Worm (Caenorhabditis elegans): Measurements from ENCODE around the gene W07G4.7.
A peak's percentile ranks its signal among the peaks of the same experiment; 100 is the strongest.

Gene W07G4.7

ce11 chrV:13008825-13009224 is 25.7 kb downstream of the W07G4.7 start, which contains the start of gene F15B9.10:
TSS of gene F15B9.10 (minus strand) at chrV:13008925.
- TF ChIP-seq lir-3 (tag; optimal IDR thresholded peaks at IDR 0.05; ENCODE audit: poor library complexity) (no peak), aha-1 (tag; optimal IDR thresholded peaks at IDR 0.05) (no peak), ceh-82 (tag; optimal IDR thresholded peaks at IDR 0.05) (no peak), ceh-8 (GFP tag; optimal IDR thresholded peaks at IDR 0.05) (no peak), jun-1 (tag; optimal IDR thresholded peaks at IDR 0.05) (no peak), sox-4 (tag; optimal IDR thresholded peaks at IDR 0.05) (no peak), C34B4.2 (tag; optimal IDR thresholded peaks at IDR 0.05) (no peak), hpl-2 (GFP tag; optimal IDR thresholded peaks at IDR 0.05) (no peak), C04F5.9 (tag; optimal IDR thresholded peaks at IDR 0.05) (no peak), ets-5 (GFP tag; IDR thresholded peaks at IDR 0.05) (no peak), elt-3 (tag; optimal IDR thresholded peaks at IDR 0.05) (no peak)

DNA sequence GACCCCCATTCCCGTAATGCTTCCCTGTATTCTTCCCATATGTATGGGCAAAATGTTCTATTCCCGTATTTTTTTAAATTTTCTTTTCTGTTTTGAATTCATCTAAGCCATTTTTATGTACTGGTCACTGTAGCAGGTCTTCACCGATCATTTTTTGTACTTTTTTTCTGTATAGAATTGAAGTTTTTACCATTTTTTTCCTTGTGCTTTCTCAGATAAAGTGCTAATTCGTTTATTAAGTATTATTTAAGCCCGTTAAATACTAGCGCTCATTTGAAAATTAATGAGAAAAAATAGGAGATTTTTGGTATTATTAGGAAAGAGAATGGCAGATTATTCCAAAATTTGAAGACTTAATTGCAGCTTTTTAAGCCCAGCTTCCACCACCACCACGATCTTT is 27.8 kb downstream of the W07G4.7 start:
- TF ChIP-seq snu-23 (GFP tag; optimal IDR thresholded peaks at IDR 0.05), result no peak
- TF ChIP-seq fos-1 (tag; optimal IDR thresholded peaks at IDR 0.05), result no peak
- no peak for TF ChIP-seq pax-3 (tag; optimal IDR thresholded peaks at IDR 0.05)
- TF ChIP-seq lin-35 (GFP tag; optimal IDR thresholded peaks at IDR 0.05), result no peak
- no peak for TF ChIP-seq nhr-71 (tag; optimal IDR thresholded peaks at IDR 0.05)
- TF ChIP-seq ceh-63 (GFP tag; optimal IDR thresholded peaks at IDR 0.05), result no peak
- TF ChIP-seq nhr-47 (tag; optimal IDR thresholded peaks at IDR 0.05), result no peak
- TF ChIP-seq aha-1 (tag; optimal IDR thresholded peaks at IDR 0.05), result no peak
- TF ChIP-seq nhr-20 (tag; optimal IDR thresholded peaks at IDR 0.05), result no peak
- no peak for TF ChIP-seq nhr-77 (tag; optimal IDR thresholded peaks at IDR 0.05)
- TF ChIP-seq ces-1 (GFP tag; optimal IDR thresholded peaks at IDR 0.05), result no peak
- no peak for TF ChIP-seq unc-86 (tag; optimal IDR thresholded peaks at IDR 0.05)
- no peak for TF ChIP-seq vab-15 (tag; optimal IDR thresholded peaks at IDR 0.05)
- TF ChIP-seq ztf-4 (tag; optimal IDR thresholded peaks at IDR 0.05), result no peak
- no peak for TF ChIP-seq fkh-8 (tag; optimal IDR thresholded peaks at IDR 0.05)
- TF ChIP-seq ceh-90 (tag; optimal IDR thresholded peaks at IDR 0.05), result no peak

- TF ChIP-seq sup-37 (GFP tag; optimal IDR thresholded peaks at IDR 0.05) (no peak), swsn-7 (tag; optimal IDR thresholded peaks at IDR 0.05) (no peak), lin-39 (tag; optimal IDR thresholded peaks at IDR 0.05) (no peak), C34B4.2 (tag; optimal IDR thresholded peaks at IDR 0.05) (no peak), zag-1 (tag; optimal IDR thresholded peaks at IDR 0.05) (no peak), nhr-237 (tag; optimal IDR thresholded peaks at IDR 0.05) (no peak), unc-98 (GFP tag; IDR thresholded peaks at IDR 0.05) (no peak), nhr-77 (tag; optimal IDR thresholded peaks at IDR 0.05) (no peak), unc-130 (tag; optimal IDR thresholded peaks at IDR 0.05) (no peak), pqm-1 (tag; optimal IDR thresholded peaks at IDR 0.05) (no peak), lin-35 (GFP tag; optimal IDR thresholded peaks at IDR 0.05) (no peak), irx-1 (tag; optimal IDR thresholded peaks at IDR 0.05) (no peak), unc-30 (tag; optimal IDR thresholded peaks at IDR 0.05) (no peak), tlp-1 (tag; optimal IDR thresholded peaks at IDR 0.05) (no peak)
Measured at ce11 chrV:13004374-13004773, 30.1 kb downstream of the W07G4.7 start.

DNA sequence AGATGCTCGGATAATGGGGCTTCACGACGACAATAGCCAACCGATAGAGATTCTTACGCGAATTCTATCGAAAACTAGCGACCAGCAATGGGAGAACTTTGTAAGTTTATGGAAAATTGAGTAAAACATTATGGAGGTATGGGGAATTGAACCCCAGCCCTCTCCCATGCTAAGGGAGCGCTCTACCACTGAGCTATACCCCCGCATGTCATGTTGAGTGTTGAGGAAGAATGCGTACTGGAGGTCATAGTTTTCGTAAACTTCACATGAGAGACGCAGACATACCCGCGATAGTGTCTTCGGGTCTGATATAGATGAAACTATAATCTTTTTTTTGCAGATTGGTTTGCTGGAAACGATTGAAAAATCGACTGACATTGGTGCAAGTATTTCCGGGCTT is 31.1 kb downstream of the W07G4.7 start:
- TF ChIP-seq nhr-77 (tag; optimal IDR thresholded peaks at IDR 0.05) (no peak), snpc-4 (tag; optimal IDR thresholded peaks at IDR 0.05) (peak; percentile 58), nhr-90 (tag; optimal IDR thresholded peaks at IDR 0.05; ENCODE audit: poor library complexity) (peak; percentile 55), unc-86 (tag; optimal IDR thresholded peaks at IDR 0.05) (peak; percentile 1), mdl-1 (tag; optimal IDR thresholded peaks at IDR 0.05) (peak in 1 of 2 experiments; percentile 74), alr-1 (tag; optimal IDR thresholded peaks at IDR 0.05; ENCODE audit: borderline replicate concordance) (no peak), swsn-7 (tag; optimal IDR thresholded peaks at IDR 0.05) (peak; percentile 58), C16A3.4 (tag; optimal IDR thresholded peaks at IDR 0.05) (peak; percentile 78), unc-30 (tag; optimal IDR thresholded peaks at IDR 0.05) (no peak), Y116A8C.19 (tag; optimal IDR thresholded peaks at IDR 0.05; ENCODE audit: borderline replicate concordance) (no peak), nhr-84 (tag; optimal IDR thresholded peaks at IDR 0.05) (no peak), sptf-1 (tag; optimal IDR thresholded peaks at IDR 0.05) (no peak), ztf-4 (tag; optimal IDR thresholded peaks at IDR 0.05) (no peak), nhr-76 (tag; optimal IDR thresholded peaks at IDR 0.05) (no peak), rnt-1 (tag; optimal IDR thresholded peaks at IDR 0.05) (peak; percentile 75), lir-3 (tag; optimal IDR thresholded peaks at IDR 0.05; ENCODE audit: poor library complexity) (peak; percentile 34), dpl-1 (GFP tag; optimal IDR thresholded peaks at IDR 0.05) (peak in 2 of 3 experiments; percentile 47 to 67), tlp-1 (tag; optimal IDR thresholded peaks at IDR 0.05) (no peak), isw-1 (GFP tag; IDR thresholded peaks at IDR 0.05) (no peak)
